Fruit fly (Drosophila melanogaster) whole organism, pupa: ENCODE results near the gene CG3091.

ENCODE experiments used
- CG10348 ChIP-seq: fragments of 200-800 bp; sonication (Bioruptor generic); IDR thresholded peaks from 2 replicates; pipeline ENCODE4 v1.3.6; 2022; ENCODE audit warnings: missing biosample characterization, missing genetic modification characterization
- CG12605 ChIP-seq: fragments of 200-800 bp; sonication (Bioruptor generic); IDR thresholded peaks from 2 replicates; pipeline ENCODE4 v1.3.6; 2022; ENCODE audit warnings: missing biosample characterization, missing genetic modification characterization
- CG13204 ChIP-seq: fragments of 200-800 bp; sonication (Bioruptor generic); optimal IDR thresholded peaks from 2 replicates; lab custom pipeline; 2018; ENCODE audit warnings: missing biosample characterization, mild to moderate bottlenecking, missing genetic modification characterization, moderate library complexity
- CG14655 ChIP-seq: fragments of 200-800 bp; sonication (Bioruptor generic); optimal IDR thresholded peaks from 3 replicates; lab custom pipeline; 2017; ENCODE audit warnings: mild to moderate bottlenecking, missing biosample characterization, missing genetic modification reagents, missing genetic modification characterization
- CG15710 ChIP-seq: fragments of 200-800 bp; sonication (Bioruptor generic); optimal IDR thresholded peaks from 2 replicates; lab custom pipeline; 2018; ENCODE audit warnings: missing biosample characterization, mild to moderate bottlenecking, missing genetic modification characterization, moderate library complexity
- CG17806 ChIP-seq: fragments of 200-800 bp; sonication (Bioruptor generic); optimal IDR thresholded peaks from 2 replicates; lab custom pipeline; 2018; ENCODE audit warnings: missing biosample characterization, mild to moderate bottlenecking, missing genetic modification characterization, moderate library complexity
- CG32121 ChIP-seq: fragments of 200-800 bp; sonication (Bioruptor generic); IDR thresholded peaks from 2 replicates; pipeline ENCODE4 v1.3.6; 2022; ENCODE audit warnings: missing biosample characterization, missing genetic modification characterization
- CG34367 ChIP-seq: fragments of 200-800 bp; sonication (Bioruptor generic); optimal IDR thresholded peaks from 2 replicates; lab custom pipeline; 2018; ENCODE audit warnings: missing biosample characterization, mild to moderate bottlenecking, missing genetic modification characterization
- CG4496 ChIP-seq: fragments of 200-800 bp; sonication (Bioruptor generic); IDR thresholded peaks from 3 replicates; pipeline ENCODE4 v1.3.6; 2022; ENCODE audit warnings: missing biosample characterization, missing genetic modification characterization
- CG8159 ChIP-seq: fragments of 200-800 bp; sonication (Bioruptor generic); optimal IDR thresholded peaks from 3 replicates; lab custom pipeline; 2018; ENCODE audit warnings: missing biosample characterization, mild to moderate bottlenecking, missing genetic modification characterization, moderate library complexity
- CG8301 ChIP-seq: fragments of 200-800 bp; sonication (Bioruptor generic); optimal IDR thresholded peaks from 2 replicates; lab custom pipeline; 2018; ENCODE audit warnings: missing biosample characterization, mild to moderate bottlenecking, missing genetic modification characterization
- CG9948 ChIP-seq: fragments of 200-800 bp; sonication (Bioruptor generic); optimal IDR thresholded peaks from 2 replicates; lab custom pipeline; 2018; ENCODE audit warnings: missing biosample characterization, mild to moderate bottlenecking, missing genetic modification characterization, moderate library complexity
- D1 ChIP-seq: fragments of 200-800 bp; sonication (Bioruptor generic); optimal IDR thresholded peaks from 2 replicates; lab custom pipeline; 2018; ENCODE audit warnings: missing biosample characterization, mild to moderate bottlenecking, missing genetic modification characterization, moderate library complexity
- EcR ChIP-seq: fragments of 200-800 bp; sonication (Bioruptor generic); optimal IDR thresholded peaks from 3 replicates; lab custom pipeline; 2019; ENCODE audit warnings: missing biosample characterization, missing genetic modification characterization, mild to moderate bottlenecking, moderate library complexity, missing genetic modification reagents
- Ets98B ChIP-seq: fragments of 200-800 bp; sonication (Bioruptor generic); IDR thresholded peaks from 2 replicates; pipeline ENCODE4 v1.3.6; 2022; ENCODE audit warnings: missing biosample characterization, missing genetic modification characterization
- Pif1A ChIP-seq: fragments of 200-800 bp; sonication (Bioruptor generic); optimal IDR thresholded peaks from 3 replicates; lab custom pipeline; 2016; ENCODE audit warnings: missing biosample characterization, missing genetic modification characterization
- Pif1B ChIP-seq: fragments of 200-800 bp; sonication (Bioruptor generic); optimal IDR thresholded peaks from 3 replicates; lab custom pipeline; 2016; ENCODE audit warnings: missing biosample characterization, missing genetic modification characterization
- Snoo ChIP-seq: fragments of 200-800 bp; sonication (Bioruptor generic); optimal IDR thresholded peaks from 3 replicates; lab custom pipeline; 2017; ENCODE audit warnings: missing biosample characterization, mild to moderate bottlenecking, missing genetic modification characterization, inconsistent platforms
- fd96Ca ChIP-seq: fragments of 200-800 bp; sonication (Bioruptor generic); IDR thresholded peaks from 3 replicates; pipeline ENCODE4 v1.3.6; 2022; ENCODE audit warnings: missing biosample characterization, missing genetic modification characterization
- gl ChIP-seq: fragments of 200-800 bp; sonication (Bioruptor generic); optimal IDR thresholded peaks from 2 replicates; lab custom pipeline; 2018; ENCODE audit warnings: missing biosample characterization, mild to moderate bottlenecking, missing genetic modification characterization
- rn ChIP-seq: fragments of 200-800 bp; sonication (Bioruptor generic); IDR thresholded peaks from 2 replicates; pipeline ENCODE4 v1.3.6; 2022; ENCODE audit warnings: missing biosample characterization, missing genetic modification characterization

Gene CG3091

DNA sequence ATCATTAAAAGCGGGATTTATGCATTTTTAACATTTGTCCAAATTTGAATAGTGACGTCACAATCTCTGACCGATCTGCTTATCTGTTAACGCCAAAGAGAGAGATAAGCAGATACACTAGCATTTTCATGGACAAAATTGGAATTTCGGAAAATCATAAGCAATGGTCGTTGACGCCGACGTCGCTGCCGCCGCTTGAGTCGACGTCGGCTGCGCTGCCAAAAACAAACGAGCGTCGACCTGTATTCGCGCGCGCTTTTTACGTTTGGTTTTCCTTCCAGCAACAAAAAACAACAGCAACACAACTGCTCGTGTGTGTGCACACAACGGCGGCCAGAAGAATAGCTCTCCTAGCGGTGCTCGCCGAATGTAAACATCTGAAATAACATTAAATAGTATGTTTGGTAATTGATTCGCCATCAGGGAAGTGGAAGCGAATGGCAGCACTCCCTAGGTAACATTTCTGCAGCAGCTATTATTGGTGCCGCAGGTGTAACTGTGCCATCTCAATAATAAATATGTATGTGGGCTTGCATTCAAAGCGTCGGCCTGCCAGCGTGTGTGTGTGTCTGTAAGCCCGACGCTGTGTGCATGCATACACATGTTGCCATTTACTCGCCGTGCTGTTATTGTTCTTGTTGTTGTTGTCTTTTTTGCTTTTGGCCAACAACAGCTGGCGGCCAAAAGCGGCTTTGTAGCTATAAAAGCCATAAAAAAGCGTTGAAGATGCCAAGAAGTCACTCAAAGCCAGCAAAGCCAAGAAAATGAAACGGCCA, 46.5 kb upstream of the CG3091 start:
- TF ChIP-seq CG4496, result peak; percentile 100
- TF ChIP-seq CG15710 (tag; lab: Kevin White, UChicago), result peak; percentile 99
- TF ChIP-seq Ets98B (GFP tag; lab: Robert Waterston, UW), result peak; percentile 99
- TF ChIP-seq CG13204 (GFP tag; lab: Kevin White, UChicago), result peak; percentile 97
- TF ChIP-seq CG34367 (tag; lab: Kevin White, UChicago), result peak; percentile 99
- TF ChIP-seq CG12605 (GFP tag; lab: Robert Waterston, UW), result peak; percentile 99
- peak; percentile 99 for TF ChIP-seq CG14655 (GFP tag; lab: Kevin White, UChicago)
- peak; percentile 98 for TF ChIP-seq gl (tag; lab: Kevin White, UChicago)
- TF ChIP-seq Snoo, result peak; percentile 99
- peak; percentile 98 for TF ChIP-seq CG8159 (tag; lab: Kevin White, UChicago)
- TF ChIP-seq CG10348 (GFP tag; lab: Robert Waterston, UW), result peak; percentile 98
- peak; percentile 99 for TF ChIP-seq CG32121 (GFP tag; lab: Robert Waterston, UW)
- peak; percentile 98 for TF ChIP-seq rn (GFP tag; lab: Robert Waterston, UW)
- TF ChIP-seq Pif1B (GFP tag; lab: Kevin White, UChicago), result peak; percentile 99
- TF ChIP-seq CG17806 (tag; lab: Kevin White, UChicago), result peak; percentile 99
- TF ChIP-seq Pif1A, result peak; percentile 99
- peak; percentile 99 for TF ChIP-seq CG9948 (tag; lab: Kevin White, UChicago)
- TF ChIP-seq D1 (tag; lab: Kevin White, UChicago), result peak; percentile 97
- peak; percentile 75 for TF ChIP-seq EcR (GFP tag; lab: Kevin White, UChicago)
- TF ChIP-seq fd96Ca, result peak; percentile 100
- TF ChIP-seq CG8301, result peak; percentile 99

DNA sequence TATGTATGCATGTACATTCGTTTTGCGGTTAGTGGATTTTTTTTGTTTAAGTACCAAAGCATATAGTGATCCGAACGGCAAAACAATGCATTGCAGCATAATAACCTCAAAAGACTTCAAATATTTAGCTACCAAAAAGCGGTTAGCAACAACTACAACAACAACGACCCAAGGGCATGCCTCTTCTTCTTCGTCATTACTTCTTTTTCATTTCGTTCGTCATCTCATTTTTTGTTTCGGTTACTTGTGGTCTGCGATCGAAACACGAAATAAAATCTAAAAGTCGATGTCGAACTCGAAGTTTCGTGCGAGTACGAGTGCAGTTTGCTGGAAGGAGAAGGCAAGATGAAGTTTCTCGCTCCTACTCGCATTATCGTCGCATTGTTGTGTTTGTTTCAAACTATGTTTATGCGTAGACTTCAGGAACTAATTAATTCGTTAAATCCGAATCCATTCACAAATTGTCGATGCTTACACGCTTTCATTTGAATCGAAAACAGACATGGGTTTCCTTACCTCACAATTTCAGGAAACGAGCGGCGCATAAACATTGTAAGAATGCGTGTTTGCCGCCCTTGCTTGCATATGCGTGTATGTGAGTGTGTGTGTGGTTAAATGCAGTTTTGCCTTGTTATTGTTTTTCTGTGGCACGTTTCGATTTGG, 44.8 kb upstream of the CG3091 start:
- peak; percentile 89 for TF ChIP-seq gl (tag; lab: Kevin White, UChicago)
- TF ChIP-seq CG12605 (GFP tag; lab: Robert Waterston, UW), result peak; percentile 94
- TF ChIP-seq CG17806 (tag; lab: Kevin White, UChicago), result peak; percentile 91
- TF ChIP-seq Pif1A, result peak; percentile 96
- peak; percentile 84 for TF ChIP-seq CG13204 (GFP tag; lab: Kevin White, UChicago)
- no peak for TF ChIP-seq CG10348 (GFP tag; lab: Robert Waterston, UW)
- TF ChIP-seq CG14655 (GFP tag; lab: Kevin White, UChicago), result peak; percentile 88
- peak; percentile 95 for TF ChIP-seq fd96Ca
- peak; percentile 86 for TF ChIP-seq CG8301
- peak; percentile 95 for TF ChIP-seq CG34367 (tag; lab: Kevin White, UChicago)
- TF ChIP-seq Pif1B (GFP tag; lab: Kevin White, UChicago), result peak; percentile 97
- peak; percentile 72 for TF ChIP-seq rn (GFP tag; lab: Robert Waterston, UW)
- peak; percentile 79 for TF ChIP-seq D1 (tag; lab: Kevin White, UChicago)
- peak; percentile 89 for TF ChIP-seq Snoo
- TF ChIP-seq Ets98B (GFP tag; lab: Robert Waterston, UW), result peak; percentile 94
- TF ChIP-seq CG32121 (GFP tag; lab: Robert Waterston, UW), result peak; percentile 89
- TF ChIP-seq CG15710 (tag; lab: Kevin White, UChicago), result peak; percentile 93
- peak; percentile 81 for TF ChIP-seq CG9948 (tag; lab: Kevin White, UChicago)
- TF ChIP-seq CG8159 (tag; lab: Kevin White, UChicago), result peak; percentile 90
- TF ChIP-seq EcR (GFP tag; lab: Kevin White, UChicago), result peak; percentile 66
- peak; percentile 97 for TF ChIP-seq CG4496

dm6 chrX:2297428-2298200, 43.6 kb upstream of the CG3091 start:
- TF ChIP-seq CG4496 (peak; percentile 98), fd96Ca (peak; percentile 98), rn (GFP tag; lab: Robert Waterston, UW) (peak; percentile 89), CG8301 (peak; percentile 93), gl (tag; lab: Kevin White, UChicago) (peak; percentile 71), CG17806 (tag; lab: Kevin White, UChicago) (peak; percentile 88), CG14655 (GFP tag; lab: Kevin White, UChicago) (peak; percentile 94), CG9948 (tag; lab: Kevin White, UChicago) (peak; percentile 89), CG32121 (GFP tag; lab: Robert Waterston, UW) (peak; percentile 96), Pif1B (GFP tag; lab: Kevin White, UChicago) (peak; percentile 94), Snoo (peak; percentile 89), Pif1A (peak; percentile 96), CG12605 (GFP tag; lab: Robert Waterston, UW) (peak; percentile 94), CG8159 (tag; lab: Kevin White, UChicago) (peak; percentile 90), CG34367 (tag; lab: Kevin White, UChicago) (peak; percentile 90), Ets98B (GFP tag; lab: Robert Waterston, UW) (peak; percentile 98), EcR (GFP tag; lab: Kevin White, UChicago) (peak; percentile 53), CG10348 (GFP tag; lab: Robert Waterston, UW) (peak; percentile 86), CG13204 (GFP tag; lab: Kevin White, UChicago) (peak; percentile 86), D1 (tag; lab: Kevin White, UChicago) (peak; percentile 42), CG15710 (tag; lab: Kevin White, UChicago) (peak; percentile 93)
